Fruit fly (Drosophila melanogaster) whole organism, embryonic: Measurements from ENCODE around the gene tai.

Experiments
- Ada2b ChIP-seq: fragments of 200-800 bp; sonication (Bioruptor generic); IDR thresholded peaks from 2 replicates; pipeline ENCODE4 v1.3.6; 2022; ENCODE audit warnings: missing biosample characterization, missing genetic modification characterization
- Atf6 ChIP-seq: fragments of 200-800 bp; sonication (Bioruptor generic); IDR thresholded peaks from 2 replicates; pipeline ENCODE4 v1.3.6; 2022; ENCODE audit warnings: missing biosample characterization, missing genetic modification characterization
- Awh ChIP-seq: fragments of 200-800 bp; sonication (Bioruptor generic); IDR thresholded peaks from 2 replicates; pipeline ENCODE4, ENCODE4 v1.3.6; 2022; ENCODE audit warnings: missing biosample characterization, missing genetic modification characterization
- CG10979 ChIP-seq: fragments of 200-800 bp; sonication (Bioruptor generic); optimal IDR thresholded peaks from 2 replicates; lab custom pipeline; 2018; ENCODE audit warnings: missing biosample characterization, mild to moderate bottlenecking, missing genetic modification characterization, moderate library complexity
- CG11504 ChIP-seq: fragments of 200-800 bp; sonication (Bioruptor generic); optimal IDR thresholded peaks from 3 replicates; lab custom pipeline; 2019; ENCODE audit warnings: missing biosample characterization, mild to moderate bottlenecking, missing genetic modification characterization, moderate library complexity
- CG12104 ChIP-seq: fragments of 200-800 bp; sonication (Bioruptor generic); optimal IDR thresholded peaks from 3 replicates; lab custom pipeline; 2016; ENCODE audit warnings: missing biosample characterization, missing genetic modification characterization
- CG13123 ChIP-seq: fragments of 200-800 bp; sonication (Bioruptor generic); optimal IDR thresholded peaks from 2 replicates; lab custom pipeline; 2016; ENCODE audit warnings: missing biosample characterization, missing genetic modification characterization
- CG13296 ChIP-seq: fragments of 200-800 bp; sonication (Bioruptor generic); optimal IDR thresholded peaks from 3 replicates; lab custom pipeline; 2018; ENCODE audit warnings: missing biosample characterization, mild to moderate bottlenecking, missing genetic modification characterization
- CG1529 ChIP-seq: fragments of 200-800 bp; sonication (Bioruptor generic); optimal IDR thresholded peaks from 3 replicates; lab custom pipeline; 2018; ENCODE audit warnings: missing biosample characterization, missing genetic modification characterization
- CG15479 ChIP-seq: fragments of 200-800 bp; sonication (Bioruptor generic); optimal IDR thresholded peaks from 3 replicates; lab custom pipeline; 2019; ENCODE audit warnings: missing biosample characterization, mild to moderate bottlenecking, missing genetic modification characterization, moderate library complexity
- CG1647 ChIP-seq: fragments of 200-800 bp; sonication (Bioruptor generic); optimal IDR thresholded peaks from 3 replicates; lab custom pipeline; 2016; ENCODE audit warnings: missing biosample characterization, missing genetic modification characterization
- CG1792 ChIP-seq: fragments of 200-800 bp; sonication (Bioruptor generic); optimal IDR thresholded peaks from 2 replicates; lab custom pipeline; 2016; ENCODE audit warnings: missing biosample characterization, missing genetic modification characterization
- CG2202 ChIP-seq: fragments of 200-800 bp; sonication (Bioruptor generic); optimal IDR thresholded peaks from 2 replicates; lab custom pipeline; 2018; ENCODE audit warnings: missing biosample characterization, mild to moderate bottlenecking, missing genetic modification characterization
- CG5953 ChIP-seq: fragments of 200-800 bp; sonication (Bioruptor generic); IDR thresholded peaks from 2 replicates; pipeline ENCODE4 v1.3.6; 2022; ENCODE audit warnings: missing biosample characterization, missing genetic modification characterization
- CG6175 ChIP-seq: fragments of 200-800 bp; sonication (Bioruptor generic); IDR thresholded peaks from 3 replicates; pipeline ENCODE4 v1.3.6; 2022; ENCODE audit warnings: missing biosample characterization, missing genetic modification characterization
- CG6813 ChIP-seq: fragments of 200-800 bp; sonication (Bioruptor generic); optimal IDR thresholded peaks from 2 replicates; lab custom pipeline; 2017; ENCODE audit warnings: missing biosample characterization, missing genetic modification characterization, mild to moderate bottlenecking, moderate library complexity, missing genetic modification reagents
- CG7839 ChIP-seq: fragments of 200-800 bp; sonication (Bioruptor generic); optimal IDR thresholded peaks from 3 replicates; lab custom pipeline; 2018; ENCODE audit warnings: missing biosample characterization, mild to moderate bottlenecking, missing genetic modification characterization, moderate library complexity
- CG9817 ChIP-seq: fragments of 200-800 bp; sonication (Bioruptor generic); optimal IDR thresholded peaks from 2 replicates; lab custom pipeline; 2018; ENCODE audit warnings: missing biosample characterization, mild to moderate bottlenecking, missing genetic modification characterization, moderate library complexity
- CoRest ChIP-seq: fragments of 200-800 bp; sonication (Bioruptor generic); optimal IDR thresholded peaks from 3 replicates; lab custom pipeline; 2018; ENCODE audit warnings: missing biosample characterization, mild to moderate bottlenecking, missing genetic modification characterization, moderate library complexity
- D ChIP-seq, 2 experiments: fragments of 200-800 bp in 1 of 2; fragments of >200 bp in 1 of 2; sonication (Bioruptor generic) in 1 of 2; optimal IDR thresholded peaks; 2 replicates in 1 of 2; 3 replicates in 1 of 2; lab custom pipeline; 2017; ENCODE audit warnings: mild to moderate bottlenecking in 1 of 2, missing biosample characterization in 1 of 2, missing genetic modification characterization in 1 of 2, missing genetic modification reagents in 1 of 2
- Dek ChIP-seq: fragments of 200-800 bp; sonication (Bioruptor generic); optimal IDR thresholded peaks from 3 replicates; lab custom pipeline; 2019; ENCODE audit warnings: missing biosample characterization, mild to moderate bottlenecking, missing genetic modification characterization, moderate library complexity
- E2f2 ChIP-seq: fragments of 200-800 bp; sonication (Bioruptor generic); IDR thresholded peaks from 2 replicates; pipeline ENCODE4 v1.3.6; 2022; ENCODE audit warnings: missing biosample characterization, missing genetic modification characterization
- GATAe ChIP-seq: fragments of 200-800 bp; sonication (Bioruptor generic); conservative IDR thresholded peaks from 2 replicates; pipeline ENCODE4 v1.3.6; 2022; ENCODE audit warnings: missing biosample characterization, missing genetic modification characterization
- Gsc ChIP-seq: fragments of 200-800 bp; sonication (Bioruptor generic); IDR thresholded peaks from 2 replicates; pipeline ENCODE4 v1.3.6; 2022; ENCODE audit warnings: missing biosample characterization, missing genetic modification characterization
- Jarid2 ChIP-seq: fragments of 200-800 bp; sonication (Bioruptor generic); optimal IDR thresholded peaks from 3 replicates; lab custom pipeline; 2017; ENCODE audit warnings: mild to moderate bottlenecking, missing biosample characterization, missing genetic modification reagents, missing genetic modification characterization
- Med ChIP-seq: fragments of 200-800 bp; sonication (Bioruptor generic); peaks from one replicate; lab custom pipeline; 2016; ENCODE audit warnings: missing biosample characterization, missing genetic modification characterization, mild to moderate bottlenecking, inconsistent platforms, moderate library complexity
- NK7.1 ChIP-seq: fragments of 200-800 bp; sonication (Bioruptor generic); optimal IDR thresholded peaks from 3 replicates; lab custom pipeline; 2016; ENCODE audit warnings: missing biosample characterization, missing genetic modification characterization
- Nf-YC ChIP-seq: fragments of 200-800 bp; optimal IDR thresholded peaks from 3 replicates; lab custom pipeline; 2019; ENCODE audit warnings: missing biosample characterization, mild to moderate bottlenecking, missing genetic modification characterization, moderate library complexity
- Pdp1 ChIP-seq, 2 experiments: fragments of 200-800 bp; sonication (Bioruptor generic); optimal IDR thresholded peaks; 3 replicates each; lab custom pipeline; 2016; ENCODE audit warnings: missing biosample characterization in 2 of 2, missing genetic modification characterization in 2 of 2, mild to moderate bottlenecking in 1 of 2, moderate library complexity in 1 of 2
- Spps ChIP-seq: fragments of 200-800 bp; sonication (Bioruptor generic); optimal IDR thresholded peaks from 2 replicates; lab custom pipeline; 2018; ENCODE audit warnings: missing biosample characterization, mild to moderate bottlenecking, missing genetic modification characterization
- Trl ChIP-seq, 3 experiments: fragments of >200 bp in 2 of 3; fragments of 200-800 bp in 1 of 3; sonication (Bioruptor generic) in 1 of 3; optimal IDR thresholded peaks; 2 replicates in 1 of 3; 3 replicates in 2 of 3; lab custom pipeline; 2016 to 2017; ENCODE audit warnings: missing biosample characterization in 1 of 3, missing genetic modification characterization in 1 of 3
- Xbp1 ChIP-seq: fragments of 200-800 bp; sonication (Bioruptor generic); optimal IDR thresholded peaks from 3 replicates; lab custom pipeline; 2016; ENCODE audit warnings: missing biosample characterization, mild to moderate bottlenecking, missing genetic modification characterization
- cad ChIP-seq: fragments of >200 bp; optimal IDR thresholded peaks from 2 replicates; lab custom pipeline; 2017; ENCODE audit warnings: missing biosample characterization, missing genetic modification characterization
- caup ChIP-seq: fragments of 200-800 bp; sonication (Bioruptor generic); optimal IDR thresholded peaks from 3 replicates; lab custom pipeline; 2017; ENCODE audit warnings: missing biosample characterization, mild to moderate bottlenecking, missing genetic modification characterization, moderate library complexity; ENCODE audit not compliant: severe bottlenecking
- corto ChIP-seq: fragments of 200-800 bp; sonication (Bioruptor generic); optimal IDR thresholded peaks from 2 replicates; lab custom pipeline; 2016; ENCODE audit warnings: missing biosample characterization, mild to moderate bottlenecking, missing genetic modification characterization, moderate library complexity
- crc ChIP-seq: fragments of 200-800 bp; sonication (Bioruptor generic); optimal IDR thresholded peaks from 2 replicates; lab custom pipeline; 2016; ENCODE audit warnings: missing biosample characterization, missing genetic modification characterization
- en ChIP-seq: fragments of 200-800 bp; sonication (Bioruptor generic); optimal IDR thresholded peaks from 2 replicates; lab custom pipeline; 2016; ENCODE audit warnings: missing biosample characterization, missing genetic modification characterization
- fd96Cb ChIP-seq: fragments of 200-800 bp; sonication (Bioruptor generic); optimal IDR thresholded peaks from 2 replicates; lab custom pipeline; 2018; ENCODE audit warnings: missing biosample characterization, mild to moderate bottlenecking, missing genetic modification characterization, moderate library complexity
- ftz-f1 ChIP-seq: fragments of 200-800 bp; sonication (Bioruptor generic); optimal IDR thresholded peaks from 2 replicates; lab custom pipeline; 2016; ENCODE audit warnings: missing biosample characterization, missing genetic modification characterization
- hb ChIP-seq: fragments of 200-800 bp; sonication (Bioruptor generic); IDR thresholded peaks from 3 replicates; pipeline ENCODE4 v1.3.6; 2022; ENCODE audit warnings: missing biosample characterization, missing genetic modification characterization; ENCODE audit not compliant: partially characterized antibody
- nerfin-2 ChIP-seq: fragments of 200-800 bp; sonication (Bioruptor generic); IDR thresholded peaks from 2 replicates; pipeline ENCODE4 v1.3.6; 2022; ENCODE audit warnings: missing biosample characterization, missing genetic modification characterization; ENCODE audit not compliant: partially characterized antibody
- otp ChIP-seq: fragments of 200-800 bp; sonication (Bioruptor generic); IDR thresholded peaks from 3 replicates; pipeline ENCODE4, ENCODE4 v1.3.6; 2022; ENCODE audit warnings: missing biosample characterization, missing genetic modification characterization
- pfk ChIP-seq: fragments of 200-800 bp; sonication (Bioruptor generic); optimal IDR thresholded peaks from 2 replicates; lab custom pipeline; 2018; ENCODE audit warnings: missing biosample characterization, mild to moderate bottlenecking, missing genetic modification characterization, moderate library complexity
- pnt ChIP-seq: fragments of 200-800 bp; sonication (Bioruptor generic); optimal IDR thresholded peaks from 3 replicates; lab custom pipeline; 2016; ENCODE audit warnings: missing biosample characterization, missing genetic modification characterization
- salm ChIP-seq: fragments of 200-800 bp; sonication (Bioruptor generic); optimal IDR thresholded peaks from 2 replicates; lab custom pipeline; 2018; ENCODE audit warnings: missing biosample characterization, mild to moderate bottlenecking, missing genetic modification characterization
- shn ChIP-seq: fragments of 200-800 bp; sonication (Bioruptor generic); optimal IDR thresholded peaks from 3 replicates; lab custom pipeline; 2016; ENCODE audit warnings: missing biosample characterization, missing genetic modification characterization
- sug ChIP-seq: fragments of 200-800 bp; optimal IDR thresholded peaks from 2 replicates; lab custom pipeline; 2019; ENCODE audit warnings: missing biosample characterization, mild to moderate bottlenecking, missing genetic modification characterization, moderate library complexity
- vvl ChIP-seq: fragments of 200-800 bp; sonication (Bioruptor generic); IDR thresholded peaks from 2 replicates; pipeline ENCODE4 v1.3.6; 2022; ENCODE audit warnings: missing biosample characterization, missing genetic modification characterization

tai gene

DNA sequence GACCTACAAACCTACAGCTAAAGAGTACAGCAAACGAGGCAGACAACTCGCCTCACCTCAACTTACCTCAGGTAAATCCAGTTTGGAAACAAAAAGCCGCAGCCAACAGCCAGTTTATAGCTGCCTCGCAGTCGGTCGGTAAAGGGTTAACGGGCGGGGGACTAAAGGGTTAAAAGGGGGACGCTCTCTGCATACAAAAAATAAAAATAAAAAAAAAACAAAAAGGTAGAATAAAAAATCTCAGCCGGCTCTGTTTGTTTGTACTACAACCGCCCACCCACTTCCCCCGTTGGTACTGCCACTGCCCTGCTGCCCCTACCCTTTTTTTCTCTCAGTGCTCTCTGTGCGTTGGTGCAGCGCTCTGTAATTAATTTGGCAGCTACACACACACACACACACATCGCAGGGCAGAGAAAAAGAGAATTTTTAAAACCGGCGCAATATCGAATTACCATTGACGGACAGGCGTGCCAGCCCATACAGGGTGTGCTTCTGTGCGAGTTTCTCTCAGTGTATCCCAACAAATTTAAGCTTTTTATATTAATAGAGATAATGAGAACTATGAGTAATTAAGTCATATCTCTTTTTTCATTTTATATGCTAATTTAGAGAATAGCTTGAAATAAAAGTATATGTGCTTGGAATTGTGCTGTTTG lies 57.9 kb downstream of the tai start (continued):
- TF ChIP-seq corto (no peak), sug (tag; lab: Kevin White, UChicago) (no peak), CoRest (tag; lab: Kevin White, UChicago) (no peak), Jarid2 (GFP tag; lab: Kevin White, UChicago) (no peak), caup (GFP tag; lab: Kevin White, UChicago) (peak; percentile 20), Awh (GFP tag; lab: Robert Waterston, UW) (peak; percentile 55; the same call in 1 of the 2 replicates), NK7.1 (GFP tag; lab: Kevin White, UChicago) (no peak), CG15479 (GFP tag; lab: Kevin White, UChicago) (no peak), Dek (tag; lab: Kevin White, UChicago) (no peak), vvl (peak; percentile 87), D (optimal IDR thresholded peaks at IDR 0.05; lab: Kevin White, UChicago) (no peak), D (GFP tag; optimal IDR thresholded peaks at IDR 0.05; lab: Kevin White, UChicago) (no peak), hb (GFP tag; lab: Robert Waterston, UW) (no peak), crc (GFP tag; lab: Kevin White, UChicago) (no peak), CG12104 (GFP tag; lab: Kevin White, UChicago) (no peak), Gsc (GFP tag; lab: Robert Waterston, UW) (no peak), Trl (optimal IDR thresholded peaks at IDR 0.05; lab: Kevin White, UChicago) (peak; percentile 9 to 18), Trl (GFP tag; optimal IDR thresholded peaks at IDR 0.05; lab: Kevin White, UChicago) (peak; percentile 28), salm (tag; lab: Kevin White, UChicago) (no peak), Ada2b (GFP tag; lab: Robert Waterston, UW) (peak; percentile 78), E2f2 (peak; percentile 41; the same call in 1 of the 2 replicates), CG9817 (peak; percentile 2), CG10979 (tag; lab: Kevin White, UChicago) (no peak), ftz-f1 (GFP tag; lab: Kevin White, UChicago) (no peak), pnt (GFP tag; lab: Kevin White, UChicago) (peak; percentile 33), Nf-YC (no peak), nerfin-2 (GFP tag; lab: Robert Waterston, UW) (no peak), CG6175 (GFP tag; lab: Robert Waterston, UW) (peak; percentile 71; the same call in 1 of the 3 replicates), CG1792 (GFP tag; lab: Kevin White, UChicago) (no peak), Xbp1 (GFP tag; lab: Kevin White, UChicago) (peak; percentile 60), CG2202 (tag; lab: Kevin White, UChicago) (no peak), GATAe (GFP tag; lab: Robert Waterston, UW) (no peak; the same call in 1 of the 2 replicates), Med (peak; percentile 80), CG7839 (peak; percentile 20), Atf6 (GFP tag; lab: Robert Waterston, UW) (peak; percentile 60), fd96Cb (peak; percentile 3), CG1647 (GFP tag; lab: Kevin White, UChicago) (no peak), CG5953 (GFP tag; lab: Robert Waterston, UW) (peak; percentile 56; the same call in 1 of the 2 replicates), Spps (tag; lab: Kevin White, UChicago) (no peak), CG11504 (peak; percentile 48), CG1529 (GFP tag; lab: Kevin White, UChicago) (no peak), Pdp1 (GFP tag; optimal IDR thresholded peaks at IDR 0.05; lab: Kevin White, UChicago) (peak in 1 of 2 experiments; percentile 52), CG13296 (GFP tag; lab: Kevin White, UChicago) (no peak), en (no peak), pfk (no peak), otp (GFP tag; lab: Robert Waterston, UW) (peak; percentile 71; the same call in 1 of the 3 replicates), CG6813 (GFP tag; lab: Kevin White, UChicago) (peak; percentile 13), CG13123 (no peak), cad (GFP tag; lab: Kevin White, UChicago) (no peak), shn (GFP tag; lab: Kevin White, UChicago) (no peak)
